Fruit fly (Drosophila melanogaster) whole organism, embryonic: Measurements from ENCODE around the gene Reg-2.

Experiments
- Bdp1 ChIP-seq: fragments of 200-800 bp; sonication (Bioruptor generic); optimal IDR thresholded peaks from 3 replicates; lab custom pipeline; 2016; ENCODE audit warnings: missing biosample characterization, missing genetic modification characterization
- CG1024 ChIP-seq: fragments of 200-800 bp; sonication (Bioruptor generic); IDR thresholded peaks from 2 replicates; pipeline ENCODE4 v1.3.6; 2022; ENCODE audit warnings: missing biosample characterization, missing genetic modification characterization
- CG10543 ChIP-seq: fragments of 200-800 bp; sonication (Bioruptor generic); optimal IDR thresholded peaks from 3 replicates; lab custom pipeline; 2017; ENCODE audit warnings: missing biosample characterization, mild to moderate bottlenecking, missing genetic modification characterization, moderate library complexity
- CG12071 ChIP-seq: fragments of 200-800 bp; sonication (Bioruptor generic); optimal IDR thresholded peaks from 3 replicates; lab custom pipeline; 2018; ENCODE audit warnings: missing biosample characterization, mild to moderate bottlenecking, missing genetic modification characterization
- CG18011 ChIP-seq: fragments of 200-800 bp; sonication (Bioruptor generic); optimal IDR thresholded peaks from 2 replicates; lab custom pipeline; 2017; ENCODE audit warnings: missing biosample characterization, missing genetic modification characterization, mild to moderate bottlenecking, moderate library complexity, missing genotype
- CG32532 ChIP-seq: fragments of 200-800 bp; sonication (Bioruptor generic); IDR thresholded peaks from 2 replicates; pipeline ENCODE4 v1.3.6; 2022; ENCODE audit warnings: missing biosample characterization, missing genetic modification characterization
- CG4360 ChIP-seq: fragments of 200-800 bp; sonication (Bioruptor generic); IDR thresholded peaks from 2 replicates; pipeline ENCODE4 v1.3.6; 2022; ENCODE audit warnings: missing biosample characterization, missing genetic modification characterization
- CG5180 ChIP-seq: fragments of 200-800 bp; sonication (Bioruptor generic); optimal IDR thresholded peaks from 3 replicates; lab custom pipeline; 2017; ENCODE audit warnings: missing biosample characterization, missing genetic modification characterization, mild to moderate bottlenecking, moderate library complexity, missing genetic modification reagents
- CG9609 ChIP-seq: fragments of 200-800 bp; sonication (Bioruptor generic); optimal IDR thresholded peaks from 3 replicates; lab custom pipeline; 2016; ENCODE audit warnings: missing biosample characterization, missing genetic modification characterization
- CrebB ChIP-seq: fragments of 200-800 bp; sonication (Bioruptor generic); optimal IDR thresholded peaks from 3 replicates; lab custom pipeline; 2018; ENCODE audit warnings: missing biosample characterization, mild to moderate bottlenecking, missing genetic modification characterization
- Drgx ChIP-seq: fragments of 200-800 bp; sonication (Bioruptor generic); IDR thresholded peaks from 2 replicates; pipeline ENCODE4 v1.3.6; 2022; ENCODE audit warnings: missing biosample characterization, missing genetic modification characterization
- Fer1 ChIP-seq: fragments of 200-800 bp; sonication (Bioruptor generic); optimal IDR thresholded peaks from 2 replicates; lab custom pipeline; 2017; ENCODE audit warnings: missing biosample characterization, mild to moderate bottlenecking, missing genetic modification characterization
- Hand ChIP-seq: fragments of 200-800 bp; sonication (Bioruptor generic); optimal IDR thresholded peaks from 2 replicates; lab custom pipeline; 2017; ENCODE audit warnings: mild to moderate bottlenecking, missing biosample characterization, missing genetic modification reagents, missing genetic modification characterization
- Pdp1 ChIP-seq, 2 experiments: fragments of 200-800 bp; sonication (Bioruptor generic); optimal IDR thresholded peaks; 3 replicates each; lab custom pipeline; 2016; ENCODE audit warnings: missing biosample characterization in 2 of 2, missing genetic modification characterization in 2 of 2, mild to moderate bottlenecking in 1 of 2, moderate library complexity in 1 of 2
- Spps ChIP-seq: fragments of 200-800 bp; sonication (Bioruptor generic); optimal IDR thresholded peaks from 2 replicates; lab custom pipeline; 2018; ENCODE audit warnings: missing biosample characterization, mild to moderate bottlenecking, missing genetic modification characterization
- Sry-δ ChIP-seq: fragments of 200-800 bp; sonication (Bioruptor generic); optimal IDR thresholded peaks from 2 replicates; lab custom pipeline; 2016; ENCODE audit warnings: missing biosample characterization, missing genetic modification characterization
- bigmax ChIP-seq: fragments of 200-800 bp; sonication (Bioruptor generic); optimal IDR thresholded peaks from 2 replicates; lab custom pipeline; 2018; ENCODE audit warnings: missing biosample characterization, mild to moderate bottlenecking, missing genetic modification characterization
- bsh ChIP-seq, 2 experiments: fragments of 200-800 bp; sonication (Bioruptor generic); optimal IDR thresholded peaks; 2 replicates each; lab custom pipeline; 2017 to 2018; ENCODE audit warnings: mild to moderate bottlenecking in 2 of 2, missing biosample characterization in 2 of 2, missing genetic modification characterization in 2 of 2, moderate library complexity in 1 of 2
- cad ChIP-seq: fragments of >200 bp; optimal IDR thresholded peaks from 2 replicates; lab custom pipeline; 2017; ENCODE audit warnings: missing biosample characterization, missing genetic modification characterization
- cg ChIP-seq: fragments of 200-800 bp; sonication (Bioruptor generic); optimal IDR thresholded peaks from 3 replicates; lab custom pipeline; 2019; ENCODE audit warnings: missing biosample characterization, mild to moderate bottlenecking, missing genetic modification characterization, moderate library complexity
- corto ChIP-seq: fragments of 200-800 bp; sonication (Bioruptor generic); optimal IDR thresholded peaks from 2 replicates; lab custom pipeline; 2016; ENCODE audit warnings: missing biosample characterization, mild to moderate bottlenecking, missing genetic modification characterization, moderate library complexity
- crol ChIP-seq: fragments of 200-800 bp; sonication (Bioruptor generic); IDR thresholded peaks from 2 replicates; pipeline ENCODE4 v1.3.6; 2022; ENCODE audit warnings: missing biosample characterization, missing genetic modification characterization
- dpn ChIP-seq, 2 experiments: fragments of 200-800 bp; sonication (Bioruptor generic); optimal IDR thresholded peaks; 3 replicates each; lab custom pipeline; 2016; ENCODE audit warnings: missing biosample characterization in 2 of 2, missing genetic modification characterization in 2 of 2
- eve ChIP-seq, 2 experiments: fragments of >200 bp; optimal IDR thresholded peaks; 2 replicates each; lab custom pipeline; 2017; ENCODE audit warnings: missing biosample characterization in 2 of 2, missing genetic modification characterization in 2 of 2
- ind ChIP-seq: fragments of 200-800 bp; sonication (Bioruptor generic); optimal IDR thresholded peaks from 3 replicates; lab custom pipeline; 2016; ENCODE audit warnings: missing biosample characterization, missing genetic modification characterization
- lbe ChIP-seq: fragments of 200-800 bp; sonication (Bioruptor generic); optimal IDR thresholded peaks from 2 replicates; lab custom pipeline; 2016; ENCODE audit warnings: missing biosample characterization, mild to moderate bottlenecking, missing genetic modification characterization
- lov ChIP-seq, 2 experiments: fragments of 200-800 bp in 1 of 2; fragments of >200 bp in 1 of 2; sonication (Bioruptor generic) in 1 of 2; IDR thresholded peaks in 1 of 2; optimal IDR thresholded peaks in 1 of 2; 2 replicates in 1 of 2; 3 replicates in 1 of 2; pipeline versions ENCODE4 v1.3.6 to Lab custom; 2017 to 2022; ENCODE audit warnings: missing biosample characterization in 1 of 2, missing genetic modification characterization in 1 of 2
- nom ChIP-seq: fragments of 200-800 bp; sonication (Bioruptor generic); optimal IDR thresholded peaks from 2 replicates; lab custom pipeline; 2017; ENCODE audit warnings: missing biosample characterization, missing genetic modification characterization, mild to moderate bottlenecking, moderate library complexity, missing genetic modification reagents
- prd ChIP-seq, 3 experiments: fragments of >200 bp in 2 of 3; fragments of 200-800 bp in 1 of 3; sonication (Bioruptor generic) in 1 of 3; optimal IDR thresholded peaks in 2 of 3; IDR thresholded peaks in 1 of 3; 2 replicates in 2 of 3; 3 replicates in 1 of 3; pipeline versions ENCODE4 v1.3.6 to Lab custom; 2017 to 2022; ENCODE audit warnings: missing biosample characterization in 1 of 3, missing genetic modification characterization in 1 of 3
- sens ChIP-seq: fragments of 200-800 bp; sonication (Bioruptor generic); peaks from one replicate; lab custom pipeline; 2016; ENCODE audit warnings: missing biosample characterization, missing genetic modification characterization
- tap ChIP-seq: fragments of 200-800 bp; optimal IDR thresholded peaks from 3 replicates; lab custom pipeline; 2019; ENCODE audit warnings: missing biosample characterization, mild to moderate bottlenecking, missing genetic modification characterization, moderate library complexity
- tup ChIP-seq: fragments of 200-800 bp; sonication (Bioruptor generic); optimal IDR thresholded peaks from 2 replicates; lab custom pipeline; 2016; ENCODE audit warnings: missing biosample characterization, mild to moderate bottlenecking, missing genetic modification characterization, moderate library complexity
- zf30C ChIP-seq: fragments of 200-800 bp; sonication (Bioruptor generic); optimal IDR thresholded peaks from 3 replicates; lab custom pipeline; 2018; ENCODE audit warnings: missing biosample characterization, mild to moderate bottlenecking, missing genetic modification characterization
- zfh1 ChIP-seq: fragments of 200-800 bp; sonication (Bioruptor generic); IDR thresholded peaks from 3 replicates; pipeline ENCODE4 v1.3.6; 2022; ENCODE audit warnings: missing biosample characterization, missing genetic modification characterization

The Reg-2 gene

dm6 chr3L:619427-620308, 13.3 kb upstream of the Reg-2 start:
- TF ChIP-seq CG5180 (GFP tag; lab: Kevin White, UChicago) (no peak), lbe (GFP tag; lab: Kevin White, UChicago) (peak; percentile 43), Pdp1 (GFP tag; optimal IDR thresholded peaks at IDR 0.05; lab: Kevin White, UChicago) (peak in 1 of 2 experiments; percentile 31), Drgx (GFP tag; lab: Robert Waterston, UW) (peak; percentile 27; the same call in 1 of the 2 replicates), CG12071 (GFP tag; lab: Kevin White, UChicago) (no peak), CG10543 (no peak), nom (peak; percentile 43), lov (optimal IDR thresholded peaks at IDR 0.05; lab: Kevin White, UChicago) (no peak), lov (GFP tag; IDR thresholded peaks at IDR 0.05; lab: Robert Waterston, UW) (0 out of 3 replicates have a peak, but pooled peaks have one; percentile 4), prd (optimal IDR thresholded peaks at IDR 0.05; lab: Kevin White, UChicago) (no peak), prd (GFP tag; IDR thresholded peaks at IDR 0.05; lab: Robert Waterston, UW) (0 out of 3 replicates have a peak, but pooled peaks have one; percentile 9), corto (GFP tag; lab: Kevin White, UChicago) (peak; percentile 37), bigmax (no peak), cg (GFP tag; lab: Kevin White, UChicago) (no peak), bsh (GFP tag; optimal IDR thresholded peaks at IDR 0.05; lab: Kevin White, UChicago) (peak in 1 of 2 experiments; percentile 81)

- no peak for TF ChIP-seq tup (GFP tag; lab: Kevin White, UChicago)
- TF ChIP-seq zf30C (GFP tag; lab: Kevin White, UChicago) = peak; percentile 22
- TF ChIP-seq CG4360 (GFP tag; lab: Robert Waterston, UW) = peak; percentile 95
- TF ChIP-seq CrebB = no peak
- TF ChIP-seq dpn (GFP tag; optimal IDR thresholded peaks at IDR 0.05; lab: Kevin White, UChicago) = no peak
- TF ChIP-seq Fer1 = no peak
- peak; percentile 37; the same call in 1 of the 2 replicates for TF ChIP-seq crol
- no peak for TF ChIP-seq Spps (tag; lab: Kevin White, UChicago)
- TF ChIP-seq ind (GFP tag; lab: Kevin White, UChicago) = no peak
- TF ChIP-seq nom = peak; percentile 24
- no peak for TF ChIP-seq CG9609
- TF ChIP-seq CG18011 (GFP tag; lab: Kevin White, UChicago) = no peak
- TF ChIP-seq zfh1 (GFP tag; lab: Robert Waterston, UW) = 0 out of 3 replicates have a peak, but pooled peaks have one; percentile 23
- no peak for TF ChIP-seq Hand (GFP tag; lab: Kevin White, UChicago)
- peak in 1 of 2 experiments; percentile 87 for TF ChIP-seq bsh (GFP tag; optimal IDR thresholded peaks at IDR 0.05; lab: Kevin White, UChicago)
- no peak for TF ChIP-seq Bdp1
- peak; percentile 71 for TF ChIP-seq sens (GFP tag; lab: Kevin White, UChicago)
- TF ChIP-seq CG1024 (GFP tag; lab: Robert Waterston, UW) = no peak
- no peak for TF ChIP-seq Sry-δ (GFP tag; lab: Kevin White, UChicago)
- peak in 1 of 2 experiments; percentile 34 for TF ChIP-seq eve (GFP tag; optimal IDR thresholded peaks at IDR 0.05; lab: Kevin White, UChicago)
- peak; percentile 61 for TF ChIP-seq lbe (GFP tag; lab: Kevin White, UChicago)
- peak; percentile 20 for TF ChIP-seq corto (GFP tag; lab: Kevin White, UChicago)
- no peak for TF ChIP-seq CG32532 (GFP tag; lab: Robert Waterston, UW)
- TF ChIP-seq tap (tag; lab: Kevin White, UChicago) = no peak
- TF ChIP-seq cad (GFP tag; lab: Kevin White, UChicago) = no peak
Observed at dm6 chr3L:618347-619272, 12.2 kb upstream of the Reg-2 start.
